Worm (Caenorhabditis elegans): ENCODE results near the gene K09G1.2.

The K09G1.2 gene

DNA sequence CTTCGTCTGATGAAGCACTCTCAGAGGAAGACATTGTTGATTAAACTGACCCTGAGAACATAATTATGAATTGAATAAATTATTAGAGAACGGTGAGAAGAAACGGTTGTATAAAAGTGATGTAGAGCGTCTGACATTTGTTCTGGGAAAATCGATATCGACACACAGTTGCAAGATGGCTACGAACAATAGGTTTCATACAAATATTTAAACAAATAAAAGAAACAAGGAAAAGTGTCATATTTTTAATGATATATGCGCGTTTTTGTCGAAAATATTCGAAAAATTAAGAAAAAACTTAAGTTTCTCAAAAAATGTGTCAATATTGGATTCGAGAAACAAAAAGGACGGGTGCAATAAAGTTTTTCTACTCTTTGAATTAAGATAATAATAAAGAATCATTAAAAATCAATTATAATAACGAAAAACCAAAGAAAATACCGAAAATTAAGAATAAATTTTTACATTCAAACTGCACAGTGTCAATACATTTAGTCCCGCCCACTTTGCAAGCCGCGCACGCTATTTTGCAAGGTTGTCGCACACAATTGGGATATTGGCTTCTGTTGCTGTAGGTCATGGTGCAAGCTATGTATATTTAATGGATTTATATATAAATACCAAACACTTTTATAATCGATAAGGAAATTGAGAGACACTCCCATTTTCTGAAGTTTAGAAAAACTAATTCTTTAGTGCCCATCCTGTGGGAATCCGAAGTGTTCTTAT lies 7.7 kb upstream of the K09G1.2 start, which contains the start of gene rtfo-1:
Gene rtfo-1, minus strand, starts transcription at position 51 of the 729 bp plus-strand sequence.
- TF ChIP-seq ceh-13 (GFP tag; optimal IDR thresholded peaks at IDR 0.05), result peak; percentile 42
- peak; percentile 14; the same call in 1 of the 2 replicates for TF ChIP-seq tbx-11 (GFP tag; IDR thresholded peaks at IDR 0.05)
- TF ChIP-seq sea-1 (GFP tag; conservative IDR thresholded peaks at IDR 0.05), result no peak
- peak; percentile 41; the same call in 1 of the 2 replicates for TF ChIP-seq scrt-1 (GFP tag; IDR thresholded peaks at IDR 0.05)
- peak; percentile 79 for TF ChIP-seq F13C5.2 (tag; optimal IDR thresholded peaks at IDR 0.05)
- TF ChIP-seq hmg-4 (GFP tag; optimal IDR thresholded peaks at IDR 0.05), result no peak
- no peak for TF ChIP-seq aly-1 (tag; optimal IDR thresholded peaks at IDR 0.05)
- TF ChIP-seq hmbx-1 (tag; optimal IDR thresholded peaks at IDR 0.05), result no peak
- TF ChIP-seq pes-1 (GFP tag; IDR thresholded peaks at IDR 0.05), result no peak; the same call in 1 of the 2 replicates
- TF ChIP-seq hnd-1 (tag; optimal IDR thresholded peaks at IDR 0.05), result peak; percentile 6
- TF ChIP-seq tbx-37 (GFP tag; conservative IDR thresholded peaks at IDR 0.05), result peak; percentile 62
- no peak for TF ChIP-seq ama-1 (optimal IDR thresholded peaks at IDR 0.05)
- no peak for TF ChIP-seq tra-4 (tag; optimal IDR thresholded peaks at IDR 0.05)
- no peak for TF ChIP-seq B0310.2 (tag; optimal IDR thresholded peaks at IDR 0.05)
- TF ChIP-seq ceh-36 (tag; optimal IDR thresholded peaks at IDR 0.05), result peak; percentile 39
- peak; percentile 50; the same call in 1 of the 2 replicates for TF ChIP-seq flt-1 (GFP tag; IDR thresholded peaks at IDR 0.05)
- TF ChIP-seq ets-7 (tag; optimal IDR thresholded peaks at IDR 0.05), result no peak

DNA sequence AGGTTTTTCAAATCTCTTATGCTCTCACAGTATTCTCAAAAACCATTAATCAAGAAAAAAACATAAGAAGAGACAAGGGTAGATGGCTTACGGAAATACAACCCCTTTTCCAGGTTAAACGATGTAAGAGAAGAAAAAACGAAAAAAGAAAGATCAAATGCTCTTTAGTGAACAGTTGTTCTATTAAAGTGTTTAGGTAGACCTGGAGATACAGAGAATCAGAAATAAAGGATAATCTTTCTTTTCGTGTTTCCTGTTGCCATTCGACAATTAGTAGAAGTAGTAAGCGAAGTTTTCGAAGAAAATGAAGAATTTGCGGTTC lies 7.1 kb upstream of the K09G1.2 start, which contains the start of gene K09G1.1:
Gene K09G1.1, plus strand, starts transcription at position 223 of the 322 bp plus-strand sequence.
- no peak for TF ChIP-seq scrt-1 (GFP tag; IDR thresholded peaks at IDR 0.05)
- TF ChIP-seq tbx-37 (GFP tag; conservative IDR thresholded peaks at IDR 0.05), result no peak

DNA sequence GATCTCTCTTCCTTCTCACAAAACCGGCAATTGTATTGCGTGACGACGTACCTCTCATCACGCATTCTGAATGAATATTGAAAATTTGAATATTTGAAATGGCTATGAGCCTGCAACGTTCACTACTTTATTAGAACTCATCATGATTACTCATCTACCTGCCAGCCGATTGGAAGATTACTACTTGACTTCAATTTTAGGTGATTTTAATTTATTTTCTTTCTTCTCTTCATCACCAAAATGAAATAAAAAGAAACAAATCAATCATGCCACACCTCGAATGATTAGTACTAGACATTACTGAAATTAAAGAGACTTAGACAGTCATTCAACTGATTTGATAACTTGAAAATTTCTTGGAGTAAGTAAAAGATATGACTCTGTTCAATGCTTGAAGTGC lies 6.2 kb upstream of the K09G1.2 start:
- TF ChIP-seq scrt-1 (GFP tag; IDR thresholded peaks at IDR 0.05), result no peak
- TF ChIP-seq ceh-13 (GFP tag; optimal IDR thresholded peaks at IDR 0.05), result no peak
- no peak for TF ChIP-seq flt-1 (GFP tag; IDR thresholded peaks at IDR 0.05)

DNA sequence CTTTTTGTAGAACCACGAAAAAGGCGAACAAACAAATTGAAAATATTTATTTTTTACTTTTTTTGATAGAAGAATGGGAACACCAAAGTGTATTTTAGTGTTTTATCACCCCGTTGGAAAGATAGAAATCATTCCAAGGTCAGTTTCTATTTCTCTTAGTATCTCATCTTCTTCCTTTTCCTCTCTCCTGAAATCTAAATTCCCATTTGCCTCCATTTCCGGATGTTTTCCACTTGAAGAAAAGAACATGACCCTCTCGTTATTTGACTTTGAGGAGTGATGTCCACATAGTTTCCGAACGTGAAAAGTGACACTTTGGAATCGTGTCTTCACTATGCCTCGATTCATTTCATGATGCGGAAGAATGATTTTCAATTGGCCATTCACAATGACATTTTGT lies 2.8 kb upstream of the K09G1.2 start:
- TF ChIP-seq tbx-11 (GFP tag; IDR thresholded peaks at IDR 0.05) (no peak), F13C5.2 (tag; optimal IDR thresholded peaks at IDR 0.05) (no peak), tra-4 (tag; optimal IDR thresholded peaks at IDR 0.05) (no peak), ets-7 (tag; optimal IDR thresholded peaks at IDR 0.05) (no peak), tbx-37 (GFP tag; conservative IDR thresholded peaks at IDR 0.05) (no peak)

DNA sequence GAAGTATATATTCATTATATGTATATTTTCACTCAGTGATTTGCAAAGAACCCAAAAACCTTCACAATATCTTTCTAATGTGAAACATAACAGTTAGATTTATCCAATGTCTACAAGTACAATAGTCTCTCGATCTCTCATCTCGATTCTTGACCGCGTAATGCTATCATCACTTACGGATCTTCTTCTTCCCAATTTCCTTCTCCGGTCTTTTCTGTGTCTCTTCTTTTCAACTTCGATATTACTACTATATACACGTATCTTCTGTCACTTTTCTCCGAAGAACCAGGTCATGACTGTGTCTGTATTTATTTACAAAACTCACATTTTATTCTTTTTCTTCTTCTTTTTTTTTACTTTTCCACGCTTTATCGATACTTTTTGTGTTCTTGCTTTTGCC lies 1.8 kb upstream of the K09G1.2 start:
- no peak for TF ChIP-seq aly-1 (tag; optimal IDR thresholded peaks at IDR 0.05)
- TF ChIP-seq B0310.2 (tag; optimal IDR thresholded peaks at IDR 0.05), result no peak
- TF ChIP-seq scrt-1 (GFP tag; IDR thresholded peaks at IDR 0.05), result no peak
- no peak for TF ChIP-seq tbx-11 (GFP tag; IDR thresholded peaks at IDR 0.05)

DNA sequence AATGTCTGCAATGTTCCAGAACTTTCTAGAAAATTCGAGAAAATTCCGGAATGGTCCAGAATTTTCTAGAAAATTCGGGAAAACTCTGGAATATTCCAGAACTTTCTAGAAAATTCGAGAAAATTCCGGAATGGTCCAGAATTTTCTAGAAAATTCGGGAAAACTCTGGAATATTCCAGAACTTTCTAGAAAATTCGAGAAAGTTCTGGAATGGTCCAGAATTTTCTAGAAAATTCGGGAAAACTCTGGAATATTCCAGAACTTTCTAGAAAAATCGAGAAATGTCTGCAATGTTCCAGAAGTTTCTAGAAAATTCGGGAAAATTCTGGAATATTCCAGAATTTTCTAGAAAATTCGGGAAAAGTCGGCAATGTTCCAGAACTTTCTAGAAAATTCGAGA lies 13.1 kb downstream of the K09G1.2 start:
- TF ChIP-seq pes-1 (GFP tag; IDR thresholded peaks at IDR 0.05), result 0 out of 2 replicates have a peak, but pooled peaks have one; percentile 47

DNA sequence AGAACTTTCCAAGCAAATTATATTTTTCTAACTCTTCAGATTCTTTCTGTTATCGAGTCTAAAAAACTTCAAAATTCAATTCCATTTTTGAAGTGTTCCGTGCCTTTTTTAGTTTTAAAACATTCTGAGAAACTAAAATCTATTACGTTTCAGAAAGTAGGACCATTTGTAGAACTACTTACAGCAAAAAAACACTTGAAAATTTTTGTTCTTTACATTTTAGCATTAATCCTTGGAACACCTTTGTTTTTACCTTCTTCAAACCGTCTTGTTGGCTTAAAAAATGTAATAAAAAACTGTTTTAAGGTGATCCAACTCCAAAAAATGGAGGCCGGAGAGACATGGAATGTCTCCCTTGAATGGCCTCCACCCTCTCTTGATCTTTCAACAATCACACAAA lies 17.8 kb downstream of the K09G1.2 start, which contains the start of gene dop-2:
Gene dop-2, plus strand, starts transcription at position 301 of the 400 bp plus-strand sequence.
- TF ChIP-seq tbx-11 (GFP tag; IDR thresholded peaks at IDR 0.05) (no peak), hmg-4 (GFP tag; optimal IDR thresholded peaks at IDR 0.05) (no peak), hmbx-1 (tag; optimal IDR thresholded peaks at IDR 0.05) (no peak), ets-7 (tag; optimal IDR thresholded peaks at IDR 0.05) (no peak), F13C5.2 (tag; optimal IDR thresholded peaks at IDR 0.05) (no peak), hnd-1 (tag; optimal IDR thresholded peaks at IDR 0.05) (no peak), ceh-36 (tag; optimal IDR thresholded peaks at IDR 0.05) (no peak), scrt-1 (GFP tag; IDR thresholded peaks at IDR 0.05) (no peak), tbx-37 (GFP tag; conservative IDR thresholded peaks at IDR 0.05) (no peak), ceh-13 (GFP tag; optimal IDR thresholded peaks at IDR 0.05) (no peak), flt-1 (GFP tag; IDR thresholded peaks at IDR 0.05) (no peak)

DNA sequence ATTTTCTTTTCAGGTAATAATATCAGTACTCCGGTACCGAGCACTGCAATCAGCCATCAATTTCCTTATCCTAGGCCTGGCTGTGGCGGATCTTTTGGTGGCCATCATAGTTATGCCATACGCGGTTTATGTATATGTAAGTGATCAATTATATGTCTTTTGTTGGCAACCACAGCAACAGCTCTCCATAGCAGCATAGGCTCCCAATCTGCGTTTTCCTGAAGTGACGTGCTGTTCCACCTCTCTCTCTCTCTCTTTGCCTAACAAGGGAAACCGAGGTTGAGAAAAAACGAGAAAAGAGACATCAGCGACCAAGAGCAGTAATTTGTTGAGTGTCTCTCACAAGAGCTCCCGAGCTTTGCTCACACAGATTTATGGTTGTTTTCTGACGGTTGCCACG lies 18.8 kb downstream of the K09G1.2 start:
- TF ChIP-seq aly-1 (tag; optimal IDR thresholded peaks at IDR 0.05), result no peak
- TF ChIP-seq tbx-37 (GFP tag; conservative IDR thresholded peaks at IDR 0.05), result no peak
- TF ChIP-seq ets-7 (tag; optimal IDR thresholded peaks at IDR 0.05), result no peak

DNA sequence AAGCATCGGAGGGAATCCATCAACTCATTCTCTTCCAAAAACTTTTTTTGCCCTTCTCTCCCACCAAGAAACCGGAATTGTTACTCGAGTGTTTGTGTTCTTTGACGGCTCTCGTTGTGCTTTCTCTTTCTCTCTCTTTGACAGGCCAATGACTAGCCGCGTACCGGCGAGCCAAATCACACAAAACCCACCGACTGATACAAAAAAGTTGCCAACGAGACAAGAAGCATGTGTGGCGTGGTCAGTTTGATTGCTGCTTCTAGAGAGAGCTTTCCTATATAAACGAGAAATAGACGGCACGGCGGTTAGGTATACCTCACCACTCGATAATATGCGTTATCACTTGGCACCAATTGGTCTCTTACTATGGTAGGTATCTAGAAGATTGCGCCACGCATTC lies 25.3 kb downstream of the K09G1.2 start, which contains the start of gene pqn-63:
Gene pqn-63, plus strand, starts transcription at position 307 of the 400 bp plus-strand sequence.
- TF ChIP-seq flt-1 (GFP tag; IDR thresholded peaks at IDR 0.05), result no peak
- no peak for TF ChIP-seq ceh-36 (tag; optimal IDR thresholded peaks at IDR 0.05)
- no peak for TF ChIP-seq F13C5.2 (tag; optimal IDR thresholded peaks at IDR 0.05)
- TF ChIP-seq ama-1 (optimal IDR thresholded peaks at IDR 0.05), result no peak
- no peak for TF ChIP-seq scrt-1 (GFP tag; IDR thresholded peaks at IDR 0.05)
- TF ChIP-seq tbx-37 (GFP tag; conservative IDR thresholded peaks at IDR 0.05), result no peak
- TF ChIP-seq ceh-13 (GFP tag; optimal IDR thresholded peaks at IDR 0.05), result no peak
- no peak for TF ChIP-seq tbx-11 (GFP tag; IDR thresholded peaks at IDR 0.05)
- no peak for TF ChIP-seq hmbx-1 (tag; optimal IDR thresholded peaks at IDR 0.05)
- TF ChIP-seq ets-7 (tag; optimal IDR thresholded peaks at IDR 0.05), result no peak
- TF ChIP-seq hnd-1 (tag; optimal IDR thresholded peaks at IDR 0.05), result no peak
- no peak for TF ChIP-seq B0310.2 (tag; optimal IDR thresholded peaks at IDR 0.05)
- no peak for TF ChIP-seq pes-1 (GFP tag; IDR thresholded peaks at IDR 0.05)
- TF ChIP-seq aly-1 (tag; optimal IDR thresholded peaks at IDR 0.05), result no peak
- no peak for TF ChIP-seq hmg-4 (GFP tag; optimal IDR thresholded peaks at IDR 0.05)
- TF ChIP-seq sea-1 (GFP tag; conservative IDR thresholded peaks at IDR 0.05), result no peak
- TF ChIP-seq tra-4 (tag; optimal IDR thresholded peaks at IDR 0.05), result no peak

Measured in whole organism, early embryonic.